Fruit fly (Drosophila melanogaster) whole organism, prepupa: ENCODE data around the gene CG16758.

Experiments
- Blimp-1 ChIP-seq: fragments of 200-800 bp; sonication (Bioruptor generic); optimal IDR thresholded peaks from 3 replicates; lab custom pipeline; 2017; ENCODE audit warnings: missing biosample characterization, missing genetic modification characterization, mild to moderate bottlenecking, moderate library complexity, missing genetic modification reagents
- CG10631 ChIP-seq: fragments of 200-800 bp; sonication (Bioruptor generic); optimal IDR thresholded peaks from 2 replicates; lab custom pipeline; 2016; ENCODE audit warnings: missing biosample characterization, missing genetic modification characterization
- CG10669 ChIP-seq: fragments of 200-800 bp; sonication (Bioruptor generic); optimal IDR thresholded peaks from 3 replicates; lab custom pipeline; 2018; ENCODE audit warnings: missing biosample characterization, mild to moderate bottlenecking, missing genetic modification characterization, moderate library complexity
- CG11294 ChIP-seq: fragments of 200-800 bp; sonication (Bioruptor generic); IDR thresholded peaks from 2 replicates; pipeline ENCODE4 v1.3.6; 2022; ENCODE audit warnings: missing biosample characterization, missing genetic modification characterization
- CG11762 ChIP-seq: fragments of 200-800 bp; sonication (Bioruptor generic); optimal IDR thresholded peaks from 3 replicates; lab custom pipeline; 2016; ENCODE audit warnings: missing biosample characterization, missing genetic modification characterization; ENCODE audit not compliant: insufficient read depth
- CG11902 ChIP-seq: fragments of 200-800 bp; sonication (Bioruptor generic); optimal IDR thresholded peaks from 3 replicates; lab custom pipeline; 2016; ENCODE audit warnings: missing biosample characterization, missing genetic modification characterization
- CG15336 ChIP-seq: fragments of 200-800 bp; sonication (Bioruptor generic); IDR thresholded peaks from 2 replicates; pipeline ENCODE4 v1.3.6; 2022; ENCODE audit warnings: missing biosample characterization, missing genetic modification characterization
- CG1621 ChIP-seq: fragments of 200-800 bp; sonication (Bioruptor generic); optimal IDR thresholded peaks from 3 replicates; lab custom pipeline; 2018; ENCODE audit warnings: missing biosample characterization, mild to moderate bottlenecking, missing genetic modification characterization
- CG3032 ChIP-seq: fragments of 200-800 bp; optimal IDR thresholded peaks from 2 replicates; lab custom pipeline; 2019; ENCODE audit warnings: missing biosample characterization, mild to moderate bottlenecking, missing genetic modification characterization, moderate library complexity
- CG32006 ChIP-seq: fragments of 200-800 bp; sonication (Bioruptor generic); optimal IDR thresholded peaks from 3 replicates; lab custom pipeline; 2017; ENCODE audit warnings: missing biosample characterization, mild to moderate bottlenecking, missing genetic modification characterization
- CG34406 ChIP-seq: fragments of 200-800 bp; sonication (Bioruptor generic); optimal IDR thresholded peaks from 3 replicates; lab custom pipeline; 2016; ENCODE audit warnings: missing biosample characterization, missing genetic modification characterization
- CG3919 ChIP-seq: fragments of 200-800 bp; sonication (Bioruptor generic); optimal IDR thresholded peaks from 3 replicates; lab custom pipeline; 2016; ENCODE audit warnings: missing biosample characterization, missing genetic modification characterization
- CG6163 ChIP-seq: fragments of 200-800 bp; sonication (Bioruptor generic); IDR thresholded peaks from 3 replicates; pipeline ENCODE4 v1.3.6; 2022; ENCODE audit warnings: missing biosample characterization, missing genetic modification characterization
- CG6276 ChIP-seq: fragments of 200-800 bp; sonication (Bioruptor generic); optimal IDR thresholded peaks from 2 replicates; lab custom pipeline; 2017; ENCODE audit warnings: missing biosample characterization, mild to moderate bottlenecking, missing genetic modification characterization
- CG6792 ChIP-seq: fragments of 200-800 bp; sonication (Bioruptor generic); optimal IDR thresholded peaks from 3 replicates; lab custom pipeline; 2016; ENCODE audit warnings: missing biosample characterization, missing genetic modification characterization
- CG6808 ChIP-seq: fragments of 200-800 bp; sonication (Bioruptor generic); optimal IDR thresholded peaks from 3 replicates; lab custom pipeline; 2017; ENCODE audit warnings: missing biosample characterization, missing genetic modification characterization, mild to moderate bottlenecking, moderate library complexity, missing genetic modification reagents
- CG6854 ChIP-seq: fragments of 200-800 bp; sonication (Bioruptor generic); optimal IDR thresholded peaks from 2 replicates; lab custom pipeline; 2017; ENCODE audit warnings: missing biosample characterization, mild to moderate bottlenecking, missing genetic modification characterization
- CG7368 ChIP-seq: fragments of 200-800 bp; sonication (Bioruptor generic); optimal IDR thresholded peaks from 3 replicates; lab custom pipeline; 2016; ENCODE audit warnings: missing biosample characterization, missing genetic modification characterization
- CG8119 ChIP-seq: fragments of 200-800 bp; sonication (Bioruptor generic); IDR thresholded peaks from 3 replicates; pipeline ENCODE4 v1.3.6; 2022; ENCODE audit warnings: missing biosample characterization, missing genetic modification characterization
- CG8632 ChIP-seq: fragments of 200-800 bp; sonication (Bioruptor generic); optimal IDR thresholded peaks from 3 replicates; lab custom pipeline; 2016; ENCODE audit warnings: missing biosample characterization, missing genetic modification characterization
- CG9139 ChIP-seq: fragments of 200-800 bp; sonication (Bioruptor generic); optimal IDR thresholded peaks from 3 replicates; lab custom pipeline; 2017; ENCODE audit warnings: missing biosample characterization, mild to moderate bottlenecking, missing genetic modification characterization
- Eip75B ChIP-seq: fragments of 200-800 bp; sonication (Bioruptor generic); optimal IDR thresholded peaks from 3 replicates; lab custom pipeline; 2016; ENCODE audit warnings: missing biosample characterization, missing genetic modification characterization
- Eip93F ChIP-seq: fragments of 200-800 bp; sonication (Bioruptor generic); optimal IDR thresholded peaks from 2 replicates; lab custom pipeline; 2016; ENCODE audit warnings: missing biosample characterization, mild to moderate bottlenecking, missing genetic modification characterization
- Ets96B ChIP-seq: fragments of 200-800 bp; optimal IDR thresholded peaks from 2 replicates; lab custom pipeline; 2019; ENCODE audit warnings: missing biosample characterization, mild to moderate bottlenecking, missing genetic modification characterization, moderate library complexity
- Gug ChIP-seq: fragments of 200-800 bp; sonication (Bioruptor generic); IDR thresholded peaks from 2 replicates; pipeline ENCODE4 v1.3.6; 2022; ENCODE audit warnings: missing biosample characterization, missing genetic modification characterization
- Hr38 ChIP-seq: sonication (Bioruptor generic); optimal IDR thresholded peaks from 2 replicates; lab custom pipeline; 2016; ENCODE audit warnings: missing biosample characterization, missing genetic modification characterization
- Hr39 ChIP-seq: fragments of 200-800 bp; sonication (Bioruptor generic); optimal IDR thresholded peaks from 2 replicates; lab custom pipeline; 2016; ENCODE audit warnings: missing biosample characterization, missing genetic modification characterization
- Hr4 ChIP-seq: fragments of 200-800 bp; sonication (Bioruptor generic); optimal IDR thresholded peaks from 3 replicates; lab custom pipeline; 2016; ENCODE audit warnings: missing biosample characterization, missing genetic modification characterization
- Lpt ChIP-seq: fragments of 200-800 bp; sonication (Bioruptor generic); optimal IDR thresholded peaks from 3 replicates; lab custom pipeline; 2016; ENCODE audit warnings: missing biosample characterization, missing genetic modification characterization
- Met ChIP-seq: fragments of 200-800 bp; sonication (Bioruptor generic); optimal IDR thresholded peaks from 3 replicates; lab custom pipeline; 2016; ENCODE audit warnings: missing biosample characterization, missing genetic modification characterization
- OdsH ChIP-seq: fragments of 200-800 bp; sonication (Bioruptor generic); optimal IDR thresholded peaks from 3 replicates; lab custom pipeline; 2016; ENCODE audit warnings: missing biosample characterization, missing genetic modification characterization
- Smox ChIP-seq: fragments of 200-800 bp; sonication (Bioruptor generic); optimal IDR thresholded peaks from 3 replicates; lab custom pipeline; 2016; ENCODE audit warnings: missing biosample characterization, missing genetic modification characterization
- Sox102F ChIP-seq: fragments of 200-800 bp; sonication (Bioruptor generic); optimal IDR thresholded peaks from 2 replicates; lab custom pipeline; 2016; ENCODE audit warnings: missing biosample characterization, mild to moderate bottlenecking, missing genetic modification characterization
- Sox15 ChIP-seq: fragments of 200-800 bp; sonication (Bioruptor generic); optimal IDR thresholded peaks from 3 replicates; lab custom pipeline; 2016; ENCODE audit warnings: missing biosample characterization, missing genetic modification characterization
- cyc ChIP-seq: fragments of 200-800 bp; sonication (Bioruptor generic); optimal IDR thresholded peaks from 3 replicates; lab custom pipeline; 2016; ENCODE audit warnings: missing biosample characterization, missing genetic modification characterization
- dac ChIP-seq: fragments of 200-800 bp; sonication (Bioruptor generic); optimal IDR thresholded peaks from 2 replicates; lab custom pipeline; 2017; ENCODE audit warnings: missing biosample characterization, mild to moderate bottlenecking, missing genetic modification characterization
- dsx ChIP-seq: fragments of 200-800 bp; optimal IDR thresholded peaks from 3 replicates; lab custom pipeline; 2019; ENCODE audit warnings: missing biosample characterization, mild to moderate bottlenecking, missing genetic modification characterization, moderate library complexity; ENCODE audit not compliant: poor library complexity, severe bottlenecking
- eg ChIP-seq: fragments of 200-800 bp; sonication (Bioruptor generic); IDR thresholded peaks from 3 replicates; pipeline ENCODE4 v1.3.6; 2022; ENCODE audit warnings: missing biosample characterization, missing genetic modification characterization
- esn ChIP-seq: fragments of 200-800 bp; sonication (Bioruptor generic); optimal IDR thresholded peaks from 2 replicates; lab custom pipeline; 2016; ENCODE audit warnings: missing biosample characterization, mild to moderate bottlenecking, missing genetic modification characterization, moderate library complexity
- fd59A ChIP-seq: fragments of 200-800 bp; sonication (Bioruptor generic); optimal IDR thresholded peaks from 2 replicates; lab custom pipeline; 2017; ENCODE audit warnings: missing biosample characterization, mild to moderate bottlenecking, missing genetic modification characterization, missing genetic modification reagents
- fd85E ChIP-seq: fragments of 200-800 bp; sonication (Bioruptor generic); optimal IDR thresholded peaks from 3 replicates; lab custom pipeline; 2016; ENCODE audit warnings: missing biosample characterization, missing genetic modification characterization
- lz ChIP-seq: fragments of 200-800 bp; sonication (Bioruptor generic); optimal IDR thresholded peaks from 3 replicates; lab custom pipeline; 2016; ENCODE audit warnings: missing biosample characterization, missing genetic modification characterization
- ss ChIP-seq, 2 experiments: fragments of 200-800 bp; sonication (Bioruptor generic); optimal IDR thresholded peaks; 2 replicates in 1 of 2; 3 replicates in 1 of 2; lab custom pipeline; 2017 to 2018; ENCODE audit warnings: mild to moderate bottlenecking in 2 of 2, missing biosample characterization in 2 of 2, missing genetic modification characterization in 2 of 2, moderate library complexity in 1 of 2
- svp ChIP-seq: fragments of 200-800 bp; sonication (Bioruptor generic); peaks from one replicate; lab custom pipeline; 2016; ENCODE audit warnings: missing biosample characterization, missing genetic modification characterization
- topi ChIP-seq: fragments of 200-800 bp; sonication (Bioruptor generic); optimal IDR thresholded peaks from 3 replicates; lab custom pipeline; 2016; ENCODE audit warnings: missing biosample characterization, missing genetic modification characterization
- vri ChIP-seq: fragments of 200-800 bp; sonication (Bioruptor generic); optimal IDR thresholded peaks from 3 replicates; lab custom pipeline; 2016; ENCODE audit warnings: missing biosample characterization, mild to moderate bottlenecking, missing genetic modification characterization

The CG16758 gene

dm6 chr3L:2481470-2481869 is 21.9 kb downstream of the CG16758 start (continued):
- peak in 1 of 2 experiments; percentile 34 for TF ChIP-seq ss (GFP tag; optimal IDR thresholded peaks at IDR 0.05; lab: Kevin White, UChicago)
- peak; percentile 54 for TF ChIP-seq Lpt (GFP tag; lab: Kevin White, UChicago)
- peak; percentile 18 for TF ChIP-seq CG6792 (GFP tag; lab: Kevin White, UChicago)
- TF ChIP-seq Eip75B (GFP tag; lab: Kevin White, UChicago), result no peak
- TF ChIP-seq cyc, result peak; percentile 23
- TF ChIP-seq CG11902 (GFP tag; lab: Kevin White, UChicago), result peak; percentile 30
- peak; percentile 68 for TF ChIP-seq CG8119 (GFP tag; lab: Robert Waterston, UW)
- no peak for TF ChIP-seq Blimp-1 (GFP tag; lab: Kevin White, UChicago)
- TF ChIP-seq CG8632 (GFP tag; lab: Kevin White, UChicago), result no peak
- TF ChIP-seq Smox (GFP tag; lab: Kevin White, UChicago), result peak; percentile 30
- no peak for TF ChIP-seq CG11762 (GFP tag; lab: Kevin White, UChicago)
- no peak for TF ChIP-seq Sox102F (GFP tag; lab: Kevin White, UChicago)
- TF ChIP-seq CG7368 (GFP tag; lab: Kevin White, UChicago), result peak; percentile 38
- TF ChIP-seq lz (GFP tag; lab: Kevin White, UChicago), result peak; percentile 5
- TF ChIP-seq fd59A (GFP tag; lab: Kevin White, UChicago), result no peak
- no peak for TF ChIP-seq fd85E (GFP tag; lab: Kevin White, UChicago)
- peak; percentile 50 for TF ChIP-seq CG10669 (GFP tag; lab: Kevin White, UChicago)
- no peak for TF ChIP-seq vri
- peak; percentile 78 for TF ChIP-seq CG15336 (GFP tag; lab: Robert Waterston, UW)
- TF ChIP-seq dac (GFP tag; lab: Kevin White, UChicago), result no peak
- TF ChIP-seq eg (GFP tag; lab: Robert Waterston, UW), result peak; percentile 70
- peak; percentile 6 for TF ChIP-seq CG6276 (GFP tag; lab: Kevin White, UChicago)
- TF ChIP-seq OdsH (GFP tag; lab: Kevin White, UChicago), result peak; percentile 42
- peak; percentile 24 for TF ChIP-seq Met
- no peak for TF ChIP-seq CG1621
- peak; percentile 65 for TF ChIP-seq CG3919
- TF ChIP-seq Hr4, result peak; percentile 65
- no peak for TF ChIP-seq CG6854 (GFP tag; lab: Kevin White, UChicago)

dm6 chr3L:2480470-2480869 is 22.9 kb downstream of the CG16758 start:
- TF ChIP-seq CG6792 (GFP tag; lab: Kevin White, UChicago) (no peak), CG6808 (no peak), Ets96B (tag; lab: Kevin White, UChicago) (peak; percentile 0), CG7368 (GFP tag; lab: Kevin White, UChicago) (peak; percentile 3), CG34406 (GFP tag; lab: Kevin White, UChicago) (no peak), CG10631 (GFP tag; lab: Kevin White, UChicago) (no peak), topi (GFP tag; lab: Kevin White, UChicago) (peak; percentile 24), dsx (GFP tag; lab: Kevin White, UChicago) (peak; percentile 42), Hr39 (GFP tag; lab: Kevin White, UChicago) (no peak), svp (GFP tag; lab: Kevin White, UChicago) (peak; percentile 51)

dm6 chr3L:2479250-2479649 is 24.2 kb downstream of the CG16758 start:
- TF ChIP-seq CG15336 (GFP tag; lab: Robert Waterston, UW) (peak; percentile 56; the same call in 1 of the 2 replicates), Ets96B (tag; lab: Kevin White, UChicago) (peak; percentile 95), CG6276 (GFP tag; lab: Kevin White, UChicago) (peak; percentile 79), CG6163 (GFP tag; lab: Robert Waterston, UW) (peak; percentile 71), CG3032 (tag; lab: Kevin White, UChicago) (peak; percentile 96), topi (GFP tag; lab: Kevin White, UChicago) (peak; percentile 85), Met (peak; percentile 78), Sox15 (GFP tag; lab: Kevin White, UChicago) (peak; percentile 60), Smox (GFP tag; lab: Kevin White, UChicago) (peak; percentile 75), CG6854 (GFP tag; lab: Kevin White, UChicago) (peak; percentile 54), Lpt (GFP tag; lab: Kevin White, UChicago) (peak; percentile 50), CG11294 (GFP tag; lab: Robert Waterston, UW) (peak; percentile 56), dsx (GFP tag; lab: Kevin White, UChicago) (peak; percentile 92), esn (GFP tag; lab: Kevin White, UChicago) (peak; percentile 83), CG32006 (GFP tag; lab: Kevin White, UChicago) (peak; percentile 59), Hr38 (GFP tag; lab: Kevin White, UChicago) (no peak), Gug (GFP tag; lab: Robert Waterston, UW) (peak; percentile 56; the same call in 1 of the 2 replicates), svp (GFP tag; lab: Kevin White, UChicago) (peak; percentile 92), CG11762 (GFP tag; lab: Kevin White, UChicago) (peak; percentile 87), Eip93F (GFP tag; lab: Kevin White, UChicago) (no peak), vri (peak; percentile 54), CG9139 (GFP tag; lab: Kevin White, UChicago) (peak; percentile 92), CG10669 (GFP tag; lab: Kevin White, UChicago) (peak; percentile 93)
